Fruit fly (Drosophila melanogaster): ENCODE measurements around the gene yip2.
A peak's percentile ranks its signal among the peaks of the same experiment; 100 is the strongest.

The yip2 gene

DNA sequence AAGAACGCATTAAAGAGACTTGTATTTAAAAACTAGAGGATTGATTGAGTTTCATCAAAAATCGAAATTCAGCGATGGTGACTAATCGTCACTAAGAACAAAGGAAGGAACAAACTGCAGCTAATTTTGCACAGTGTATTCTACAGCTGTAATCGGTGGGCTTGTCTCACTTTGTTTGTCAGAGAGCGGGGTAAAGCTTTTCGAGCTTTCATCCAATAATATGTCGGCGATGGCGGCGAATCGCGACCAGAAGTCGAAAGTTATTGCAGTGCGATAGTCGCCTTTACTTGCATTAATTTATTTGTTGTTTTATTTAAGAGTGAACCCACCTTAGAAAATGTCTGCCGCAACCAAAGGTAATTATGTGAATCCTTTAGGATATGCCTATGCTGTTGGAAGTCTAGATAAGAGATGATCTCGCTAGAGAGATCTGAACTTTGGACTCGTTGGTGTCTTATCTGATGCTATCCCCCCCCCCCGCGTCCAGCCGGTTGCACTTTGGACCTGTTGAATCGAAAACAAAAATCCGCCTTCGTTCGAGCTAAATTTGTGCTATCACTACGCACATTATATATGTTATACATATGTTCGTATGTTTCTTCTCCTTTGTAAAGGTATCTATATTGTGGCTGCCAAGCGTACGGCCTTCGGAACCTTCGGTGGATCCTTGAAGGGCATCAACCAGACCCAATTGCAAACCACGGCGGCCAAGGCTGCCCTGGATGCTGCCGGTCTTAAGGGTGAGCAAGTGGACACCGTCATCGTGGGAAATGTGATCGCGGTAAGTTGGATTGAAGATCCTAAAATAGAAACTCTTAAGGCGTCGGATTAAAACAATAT lies at the start of gene yip2:
TSS of gene yip2 (plus strand) at position 243 of the 840 bp plus-strand sequence.
- peak; percentile 98 for TF ChIP-seq Snoo (tag; optimal IDR thresholded peaks at IDR 0.05)
- TF ChIP-seq CG8301 (tag; optimal IDR thresholded peaks at IDR 0.05): peak; percentile 96
- TF ChIP-seq CG14655 (GFP tag; optimal IDR thresholded peaks at IDR 0.05): peak; percentile 98
- peak; percentile 81 for TF ChIP-seq EcR (GFP tag; optimal IDR thresholded peaks at IDR 0.05)
- TF ChIP-seq Pif1B (GFP tag; optimal IDR thresholded peaks at IDR 0.05): peak; percentile 99
- peak; percentile 91 for TF ChIP-seq Ets98B (GFP tag; IDR thresholded peaks at IDR 0.05)
- peak; percentile 100 for TF ChIP-seq gl (tag; optimal IDR thresholded peaks at IDR 0.05)
- TF ChIP-seq CG10348 (GFP tag; IDR thresholded peaks at IDR 0.05): no peak
- TF ChIP-seq CG17806 (tag; optimal IDR thresholded peaks at IDR 0.05): peak; percentile 89
- peak; percentile 92 for TF ChIP-seq fd96Ca (GFP tag; IDR thresholded peaks at IDR 0.05)
- TF ChIP-seq CG34367 (tag; optimal IDR thresholded peaks at IDR 0.05): peak; percentile 94
- peak; percentile 87 for TF ChIP-seq CG15710 (tag; optimal IDR thresholded peaks at IDR 0.05)
- TF ChIP-seq CG12605 (GFP tag; IDR thresholded peaks at IDR 0.05): peak; percentile 97
- TF ChIP-seq Pif1A (GFP tag; optimal IDR thresholded peaks at IDR 0.05): peak; percentile 98
- peak; percentile 96 for TF ChIP-seq CG32121 (GFP tag; IDR thresholded peaks at IDR 0.05)
- TF ChIP-seq rn (GFP tag; IDR thresholded peaks at IDR 0.05): peak; percentile 66; the same call in 1 of the 2 replicates
- peak; percentile 92 for TF ChIP-seq CG4496 (GFP tag; IDR thresholded peaks at IDR 0.05)
- TF ChIP-seq D1 (tag; optimal IDR thresholded peaks at IDR 0.05): peak; percentile 54
- TF ChIP-seq CG9948 (tag; optimal IDR thresholded peaks at IDR 0.05): peak; percentile 77
- peak; percentile 93 for TF ChIP-seq CG8159 (tag; optimal IDR thresholded peaks at IDR 0.05)
- peak; percentile 100 for TF ChIP-seq CG13204 (GFP tag; optimal IDR thresholded peaks at IDR 0.05)

DNA sequence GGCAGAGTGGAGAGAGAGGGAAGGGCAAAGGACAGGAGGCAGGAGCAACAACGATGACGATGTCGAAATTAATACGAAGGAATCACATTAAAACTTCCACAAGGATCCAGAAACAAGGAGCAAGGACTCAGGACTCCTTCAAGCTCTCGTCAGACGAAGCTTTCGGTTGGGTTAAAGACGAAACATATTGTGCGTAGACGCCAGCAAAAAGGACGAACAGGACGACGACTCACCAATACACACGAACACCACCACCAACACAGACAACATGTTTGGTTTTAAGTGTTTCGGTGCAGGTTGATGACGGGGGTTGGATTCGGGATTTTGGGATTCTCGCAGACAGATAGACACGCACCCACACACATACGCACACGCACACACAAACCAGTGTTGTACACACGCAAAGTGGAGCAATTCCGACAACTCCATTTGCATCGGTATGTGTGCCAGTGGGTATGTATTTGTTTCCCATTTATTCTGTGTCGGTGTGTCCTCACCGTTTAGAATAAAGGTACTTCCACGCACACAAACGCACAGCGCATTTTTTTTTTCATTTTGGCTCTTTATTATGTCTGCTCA lies 32.6 kb upstream of the yip2 start:
- TF ChIP-seq CG15710 (tag; optimal IDR thresholded peaks at IDR 0.05) (no peak), D1 (tag; optimal IDR thresholded peaks at IDR 0.05) (no peak), Pif1B (GFP tag; optimal IDR thresholded peaks at IDR 0.05) (no peak), Pif1A (GFP tag; optimal IDR thresholded peaks at IDR 0.05) (no peak), CG12605 (GFP tag; IDR thresholded peaks at IDR 0.05) (no peak), CG4496 (GFP tag; IDR thresholded peaks at IDR 0.05) (no peak), CG13204 (GFP tag; optimal IDR thresholded peaks at IDR 0.05) (no peak), CG10348 (GFP tag; IDR thresholded peaks at IDR 0.05) (no peak), CG8301 (tag; optimal IDR thresholded peaks at IDR 0.05) (no peak)

DNA sequence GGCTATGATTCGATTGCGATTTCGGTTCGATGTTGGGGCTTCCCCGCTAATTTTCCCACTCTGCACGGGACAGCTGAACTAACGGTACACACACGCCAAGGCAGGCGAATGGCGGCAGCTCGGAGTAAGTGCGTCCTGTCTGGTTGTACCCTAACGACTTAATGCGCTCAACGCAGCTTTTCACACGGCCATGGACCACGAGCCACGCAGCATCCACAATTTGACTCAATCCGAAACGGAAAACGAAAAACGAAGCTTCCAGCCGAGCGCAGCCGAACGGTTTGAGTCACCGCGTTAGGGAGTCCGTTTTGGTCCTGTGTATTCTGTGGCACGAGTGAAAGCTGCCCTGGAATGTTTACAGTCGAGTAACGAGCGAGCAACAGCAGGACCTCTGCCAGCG lies 29.0 kb upstream of the yip2 start, which contains the start of gene nAChRalpha6:
TSS of gene nAChRalpha6 (minus strand) at position 165 of the 400 bp plus-strand sequence.
- no peak for TF ChIP-seq CG15710 (tag; optimal IDR thresholded peaks at IDR 0.05)
- no peak for TF ChIP-seq gl (tag; optimal IDR thresholded peaks at IDR 0.05)
- TF ChIP-seq CG13204 (GFP tag; optimal IDR thresholded peaks at IDR 0.05): no peak
- TF ChIP-seq CG34367 (tag; optimal IDR thresholded peaks at IDR 0.05): no peak
- no peak for TF ChIP-seq Pif1A (GFP tag; optimal IDR thresholded peaks at IDR 0.05)
- TF ChIP-seq rn (GFP tag; IDR thresholded peaks at IDR 0.05): no peak
- TF ChIP-seq CG4496 (GFP tag; IDR thresholded peaks at IDR 0.05): no peak

DNA sequence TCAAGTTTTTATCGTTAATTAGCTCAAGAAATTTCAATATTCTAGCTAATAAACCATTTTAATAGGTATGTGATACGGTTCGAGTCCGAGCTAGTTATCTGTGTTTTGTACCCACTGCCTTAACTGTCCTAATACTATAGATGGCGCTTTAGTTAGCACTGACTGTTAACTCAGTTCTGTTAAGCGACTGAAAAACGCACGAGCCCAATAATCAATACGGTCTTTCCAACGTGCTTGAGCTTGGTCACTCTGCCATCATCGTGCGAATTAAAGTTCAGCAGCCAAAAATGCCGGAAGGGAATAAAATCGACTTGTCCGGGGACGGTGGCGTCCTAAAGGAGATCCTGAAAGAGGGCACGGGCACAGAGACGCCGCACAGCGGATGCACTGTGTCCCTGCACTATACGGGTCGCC lies 27.2 kb upstream of the yip2 start, which contains the start of gene Fkbp59:
TSS of gene Fkbp59 (plus strand) at position 150 of the 414 bp plus-strand sequence.
- TF ChIP-seq CG4496 (GFP tag; IDR thresholded peaks at IDR 0.05) (peak; percentile 41; the same call in 1 of the 3 replicates), EcR (GFP tag; optimal IDR thresholded peaks at IDR 0.05) (no peak), Pif1B (GFP tag; optimal IDR thresholded peaks at IDR 0.05) (no peak), gl (tag; optimal IDR thresholded peaks at IDR 0.05) (no peak)

DNA sequence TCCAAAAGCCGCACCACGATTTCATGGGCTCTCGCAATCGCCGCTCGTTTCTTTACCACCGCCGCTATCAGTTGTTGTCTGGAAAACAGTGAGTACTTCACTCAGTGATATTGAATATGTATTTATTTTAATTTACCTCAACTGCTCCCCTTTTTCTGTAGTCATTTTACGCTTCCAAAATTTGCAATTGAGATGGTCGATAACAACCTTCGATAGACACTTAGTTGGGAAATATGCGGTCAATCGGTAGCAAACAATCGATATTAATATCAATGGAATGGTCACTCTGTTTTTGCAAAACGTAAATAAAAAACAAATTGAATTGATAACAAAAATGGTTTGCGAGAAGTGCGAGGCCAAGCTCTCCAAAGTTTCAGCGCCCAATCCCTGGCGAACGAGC lies 24.5 kb upstream of the yip2 start, which contains the start of the genes CG34183 and CG4537:
TSS of gene CG34183 (minus strand) at position 197 of the 400 bp plus-strand sequence.
TSS of gene CG4537 (plus strand) at position 310 of the 400 bp plus-strand sequence.
- TF ChIP-seq CG9948 (tag; optimal IDR thresholded peaks at IDR 0.05): no peak
- no peak for TF ChIP-seq CG32121 (GFP tag; IDR thresholded peaks at IDR 0.05)
- no peak for TF ChIP-seq CG4496 (GFP tag; IDR thresholded peaks at IDR 0.05)
- no peak for TF ChIP-seq CG34367 (tag; optimal IDR thresholded peaks at IDR 0.05)
- no peak for TF ChIP-seq D1 (tag; optimal IDR thresholded peaks at IDR 0.05)
- no peak for TF ChIP-seq CG8301 (tag; optimal IDR thresholded peaks at IDR 0.05)
- no peak for TF ChIP-seq CG10348 (GFP tag; IDR thresholded peaks at IDR 0.05)
- no peak for TF ChIP-seq CG12605 (GFP tag; IDR thresholded peaks at IDR 0.05)
- no peak for TF ChIP-seq Pif1B (GFP tag; optimal IDR thresholded peaks at IDR 0.05)
- TF ChIP-seq CG15710 (tag; optimal IDR thresholded peaks at IDR 0.05): no peak
- TF ChIP-seq rn (GFP tag; IDR thresholded peaks at IDR 0.05): no peak
- TF ChIP-seq Pif1A (GFP tag; optimal IDR thresholded peaks at IDR 0.05): no peak
- no peak for TF ChIP-seq EcR (GFP tag; optimal IDR thresholded peaks at IDR 0.05)
- no peak for TF ChIP-seq gl (tag; optimal IDR thresholded peaks at IDR 0.05)
- TF ChIP-seq Snoo (tag; optimal IDR thresholded peaks at IDR 0.05): no peak

DNA sequence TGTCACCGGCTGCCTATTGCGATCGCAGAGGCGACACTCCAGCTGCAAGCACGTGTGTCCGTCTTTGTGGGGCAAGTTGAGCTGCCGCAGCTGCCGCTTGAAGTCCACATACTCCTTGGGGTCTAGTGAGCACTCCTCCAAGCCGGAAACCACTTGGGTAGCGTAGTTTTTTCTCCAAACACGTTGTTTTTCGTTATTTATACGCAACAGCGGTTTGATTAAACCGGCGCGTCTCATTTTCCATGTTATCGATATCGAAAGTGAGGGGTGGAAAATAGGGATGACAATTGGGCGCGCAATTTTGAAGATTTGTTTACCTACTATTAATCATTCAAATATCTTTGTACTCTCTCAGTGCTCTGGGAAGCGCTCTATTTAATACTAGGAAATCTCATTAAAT lies 21.9 kb upstream of the yip2 start, which contains the start of gene mtDNA-helicase:
TSS of gene mtDNA-helicase (minus strand) at position 264 of the 400 bp plus-strand sequence.
- TF ChIP-seq D1 (tag; optimal IDR thresholded peaks at IDR 0.05): no peak
- TF ChIP-seq CG10348 (GFP tag; IDR thresholded peaks at IDR 0.05): no peak
- TF ChIP-seq Pif1B (GFP tag; optimal IDR thresholded peaks at IDR 0.05): no peak
- no peak for TF ChIP-seq CG32121 (GFP tag; IDR thresholded peaks at IDR 0.05)
- TF ChIP-seq CG34367 (tag; optimal IDR thresholded peaks at IDR 0.05): no peak
- TF ChIP-seq rn (GFP tag; IDR thresholded peaks at IDR 0.05): no peak
